Fruit fly (Drosophila melanogaster) whole organism, embryonic: ENCODE results near the gene CG14383.

Source experiments
- CG4820 ChIP-seq: fragments of 200-800 bp; sonication (Bioruptor generic); optimal IDR thresholded peaks from 3 replicates; lab custom pipeline; 2016; ENCODE audit warnings: missing biosample characterization, missing genetic modification characterization
- Stat92E ChIP-seq, 3 experiments: fragments of >200 bp in 2 of 3; fragments of 200-800 bp in 1 of 3; sonication (Bioruptor generic) in 1 of 3; optimal IDR thresholded peaks; 2 replicates each; lab custom pipeline; 2017 to 2019; ENCODE audit warnings: missing biosample characterization in 3 of 3, missing genetic modification characterization in 3 of 3, mild to moderate bottlenecking in 1 of 3, moderate library complexity in 1 of 3

DNA sequence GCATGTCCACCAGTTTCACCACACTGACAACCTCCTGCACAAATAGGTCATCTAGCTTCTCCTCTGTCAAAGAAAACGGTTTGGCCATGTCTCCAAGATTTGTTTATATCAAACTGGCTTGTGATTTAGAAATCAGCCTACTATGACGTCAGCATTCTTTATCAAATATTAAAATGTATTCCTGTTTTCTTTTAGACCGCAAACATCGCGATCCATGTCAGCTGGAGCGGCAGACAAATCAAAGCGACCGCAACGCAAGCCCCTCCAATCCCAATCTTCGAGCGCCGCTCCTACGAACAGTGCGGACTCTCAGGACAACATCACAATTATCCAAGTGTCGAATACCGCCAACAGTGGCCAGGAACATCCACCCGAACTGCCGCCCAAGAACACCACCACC lies at the start of gene CG14383:
- TF ChIP-seq Stat92E (GFP tag; optimal IDR thresholded peaks at IDR 0.05; lab: Kevin White, UChicago): no peak
- no peak for TF ChIP-seq CG4820 (GFP tag; lab: Kevin White, UChicago)
